Worm (Caenorhabditis elegans) whole organism, L1 larva: ENCODE results near the gene ZK822.1.

Experiments used
- C04F5.9 ChIP-seq: sonication (generic microtip); optimal IDR thresholded peaks from 2 replicates; lab custom pipeline; 2016; ENCODE audit warnings: missing genetic modification characterization, missing compliant biosample characterization
- F16B12.6 ChIP-seq: fragments of 150-350 bp; optimal IDR thresholded peaks from 2 replicates; lab custom pipeline; 2014; ENCODE audit warnings: missing biosample characterization, missing genetic modification characterization
- aha-1 ChIP-seq: fragments of 150-350 bp; optimal IDR thresholded peaks from 2 replicates; lab custom pipeline; 2014; ENCODE audit warnings: missing biosample characterization, missing genetic modification characterization
- alr-1 ChIP-seq: fragments of 200-800 bp; sonication (Bioruptor generic); optimal IDR thresholded peaks from 2 replicates; lab custom pipeline; 2018; ENCODE audit warnings: borderline replicate concordance, mild to moderate bottlenecking, missing genetic modification characterization, missing compliant biosample characterization
- aly-2 ChIP-seq: fragments of 150-350 bp; optimal IDR thresholded peaks from 2 replicates; lab custom pipeline; 2014; ENCODE audit warnings: missing biosample characterization, missing genetic modification characterization
- ama-1 ChIP-seq: fragments of 150-350 bp; optimal IDR thresholded peaks from 2 replicates; lab custom pipeline; 2014
- blmp-1 ChIP-seq: fragments of 150-350 bp; optimal IDR thresholded peaks from 2 replicates; lab custom pipeline; 2014; ENCODE audit warnings: missing biosample characterization, missing genetic modification characterization
- ceh-8 ChIP-seq: fragments of 200-800 bp; sonication (Bioruptor generic); optimal IDR thresholded peaks from 2 replicates; lab custom pipeline; 2018; ENCODE audit warnings: mild to moderate bottlenecking, missing genetic modification characterization, moderate library complexity, missing compliant biosample characterization
- ceh-82 ChIP-seq, 3 experiments: fragments of 150-350 bp in 1 of 3; sonication (generic microtip) in 2 of 3; optimal IDR thresholded peaks; 2 replicates each; lab custom pipeline; 2014 to 2017; ENCODE audit warnings: missing biosample characterization in 3 of 3, missing genetic modification characterization in 3 of 3
- ceh-88 ChIP-seq: fragments of 200-800 bp; sonication (Bioruptor generic); IDR thresholded peaks from 2 replicates; pipeline ENCODE4 v1.3.6; 2022; ENCODE audit warnings: missing genetic modification characterization, missing compliant biosample characterization
- ceh-90 ChIP-seq: sonication (generic microtip); optimal IDR thresholded peaks from 2 replicates; lab custom pipeline; 2016; ENCODE audit warnings: missing genetic modification characterization, missing compliant biosample characterization
- dpl-1 ChIP-seq, 3 experiments: fragments of 150-350 bp in 2 of 3; sonication (generic microtip) in 1 of 3; optimal IDR thresholded peaks; 2 replicates each; lab custom pipeline; 2014 to 2017; ENCODE audit warnings: missing biosample characterization in 3 of 3, missing genetic modification characterization in 3 of 3, missing genetic modification reagents in 3 of 3
- efl-3 ChIP-seq: fragments of 200-800 bp; sonication (Bioruptor generic); optimal IDR thresholded peaks from 2 replicates; lab custom pipeline; 2018; ENCODE audit warnings: mild to moderate bottlenecking, missing genetic modification characterization, missing compliant biosample characterization
- egl-13 ChIP-seq: sonication (generic microtip); optimal IDR thresholded peaks from 2 replicates; lab custom pipeline; 2016; ENCODE audit warnings: missing genotype, missing genetic modification reagents, missing genetic modification characterization, missing compliant biosample characterization
- egl-27 ChIP-seq, 2 experiments: fragments of 150-350 bp in 1 of 2; sonication (generic microtip); optimal IDR thresholded peaks; 3 replicates each; lab custom pipeline; 2017 to 2018; ENCODE audit warnings: missing biosample characterization in 2 of 2, missing genetic modification characterization in 2 of 2, missing genetic modification reagents in 2 of 2
- elt-2 ChIP-seq: sonication (generic microtip); optimal IDR thresholded peaks from 2 replicates; lab custom pipeline; 2016; ENCODE audit warnings: missing genetic modification characterization, mild to moderate bottlenecking, inconsistent platforms, missing compliant biosample characterization, missing genetic modification reagents
- ets-5 ChIP-seq: fragments of 200-800 bp; sonication (Bioruptor generic); IDR thresholded peaks from 2 replicates; pipeline ENCODE4 v1.3.6; 2022; ENCODE audit warnings: missing genetic modification characterization, missing compliant biosample characterization
- fkh-8 ChIP-seq: sonication (generic microtip); optimal IDR thresholded peaks from 2 replicates; lab custom pipeline; 2016; ENCODE audit warnings: mild to moderate bottlenecking, missing genetic modification characterization, missing compliant biosample characterization
- grh-1 ChIP-seq: fragments of 200-800 bp; sonication (Bioruptor generic); IDR thresholded peaks from 2 replicates; pipeline ENCODE4 v1.3.6; 2022; ENCODE audit warnings: missing genetic modification reagents, missing genetic modification characterization, missing compliant biosample characterization
- irx-1 ChIP-seq: sonication (generic microtip); optimal IDR thresholded peaks from 2 replicates; lab custom pipeline; 2016; ENCODE audit warnings: missing genetic modification characterization, missing compliant biosample characterization
- isw-1 ChIP-seq: fragments of 200-800 bp; sonication (Bioruptor generic); IDR thresholded peaks from 2 replicates; pipeline ENCODE4 v1.3.6; 2022; ENCODE audit warnings: missing genetic modification characterization, missing compliant biosample characterization
- lin-35 ChIP-seq, 2 experiments: fragments of 150-350 bp; optimal IDR thresholded peaks; 2 replicates each; lab custom pipeline; 2014; ENCODE audit warnings: missing biosample characterization in 2 of 2, missing genetic modification characterization in 2 of 2, missing genetic modification reagents in 2 of 2
- lir-3 ChIP-seq: sonication (generic microtip); optimal IDR thresholded peaks from 2 replicates; lab custom pipeline; 2016; ENCODE audit warnings: mild to moderate bottlenecking, missing genetic modification characterization, moderate library complexity, missing compliant biosample characterization; ENCODE audit not compliant: poor library complexity
- lsy-2 ChIP-seq, 2 experiments: fragments of 150-350 bp; optimal IDR thresholded peaks; 2 replicates each; lab custom pipeline; 2014; ENCODE audit warnings: missing biosample characterization in 2 of 2, missing genetic modification characterization in 2 of 2
- mab-9 ChIP-seq: fragments of 200-800 bp; sonication (Bioruptor generic); IDR thresholded peaks from 2 replicates; pipeline ENCODE4 v1.3.6; 2022; ENCODE audit warnings: missing genetic modification reagents, missing genetic modification characterization, missing compliant biosample characterization
- mef-2 ChIP-seq: fragments of 150-350 bp; optimal IDR thresholded peaks from 2 replicates; lab custom pipeline; 2014; ENCODE audit warnings: missing biosample characterization, missing genetic modification characterization
- mep-1 ChIP-seq: fragments of 150-350 bp; optimal IDR thresholded peaks from 2 replicates; lab custom pipeline; 2014; ENCODE audit warnings: missing biosample characterization, missing genetic modification characterization
- nhr-11 ChIP-seq: fragments of 150-350 bp; optimal IDR thresholded peaks from 2 replicates; lab custom pipeline; 2014; ENCODE audit warnings: missing biosample characterization, missing genetic modification characterization
- nhr-12 ChIP-seq: sonication (generic microtip); optimal IDR thresholded peaks from 2 replicates; lab custom pipeline; 2017; ENCODE audit warnings: missing biosample characterization, missing genetic modification characterization
- nhr-19 ChIP-seq: fragments of 200-800 bp; sonication (Bioruptor generic); conservative IDR thresholded peaks from 2 replicates; pipeline ENCODE4 v1.3.6; 2022; ENCODE audit warnings: missing genetic modification characterization, missing compliant biosample characterization
- nhr-71 ChIP-seq: sonication (generic microtip); optimal IDR thresholded peaks from 2 replicates; lab custom pipeline; 2016; ENCODE audit warnings: mild to moderate bottlenecking, missing genetic modification characterization, moderate library complexity, missing compliant biosample characterization
- nhr-76 ChIP-seq: sonication (generic microtip); optimal IDR thresholded peaks from 2 replicates; lab custom pipeline; 2017; ENCODE audit warnings: missing biosample characterization, missing genetic modification characterization
- nhr-77 ChIP-seq: fragments of 150-350 bp; optimal IDR thresholded peaks from 2 replicates; lab custom pipeline; 2014; ENCODE audit warnings: missing biosample characterization, missing genetic modification characterization
- nhr-84 ChIP-seq: sonication (generic microtip); optimal IDR thresholded peaks from 2 replicates; lab custom pipeline; 2017; ENCODE audit warnings: missing biosample characterization, missing genetic modification characterization
- nhr-90 ChIP-seq: sonication (generic microtip); optimal IDR thresholded peaks from 2 replicates; lab custom pipeline; 2016; ENCODE audit warnings: mild to moderate bottlenecking, missing genetic modification characterization, missing compliant biosample characterization; ENCODE audit not compliant: poor library complexity
- pag-3 ChIP-seq: sonication (generic microtip); optimal IDR thresholded peaks from 2 replicates; lab custom pipeline; 2017; ENCODE audit warnings: missing genetic modification characterization, mild to moderate bottlenecking, missing compliant biosample characterization, antibody characterized with exemption, borderline replicate concordance; ENCODE audit not compliant: insufficient read depth
- pax-3 ChIP-seq: fragments of 200-800 bp; sonication (Bioruptor generic); optimal IDR thresholded peaks from 2 replicates; lab custom pipeline; 2018; ENCODE audit warnings: mild to moderate bottlenecking, missing genetic modification characterization, moderate library complexity, missing compliant biosample characterization
- skn-1 ChIP-seq: fragments of 150-350 bp; optimal IDR thresholded peaks from 2 replicates; lab custom pipeline; 2014; ENCODE audit warnings: missing biosample characterization, missing genetic modification characterization
- sox-4 ChIP-seq: sonication (generic microtip); optimal IDR thresholded peaks from 2 replicates; lab custom pipeline; 2016; ENCODE audit warnings: missing genetic modification characterization, missing compliant biosample characterization
- sptf-1 ChIP-seq: fragments of 150-350 bp; optimal IDR thresholded peaks from 2 replicates; lab custom pipeline; 2014; ENCODE audit warnings: missing biosample characterization, missing genetic modification characterization
- sup-37 ChIP-seq: fragments of 200-800 bp; sonication (Bioruptor generic); optimal IDR thresholded peaks from 2 replicates; lab custom pipeline; 2018; ENCODE audit warnings: mild to moderate bottlenecking, missing genetic modification characterization, missing compliant biosample characterization
- swsn-7 ChIP-seq: sonication (generic microtip); optimal IDR thresholded peaks from 2 replicates; lab custom pipeline; 2016; ENCODE audit warnings: missing genetic modification characterization, missing compliant biosample characterization
- tlp-1 ChIP-seq: fragments of 150-350 bp; optimal IDR thresholded peaks from 2 replicates; lab custom pipeline; 2014; ENCODE audit warnings: missing biosample characterization, missing genetic modification characterization
- unc-130 ChIP-seq: fragments of 150-350 bp; optimal IDR thresholded peaks from 2 replicates; lab custom pipeline; 2017; ENCODE audit warnings: missing biosample characterization, missing genetic modification characterization, inconsistent platforms
- unc-30 ChIP-seq: sonication (generic microtip); optimal IDR thresholded peaks from 2 replicates; lab custom pipeline; 2017; ENCODE audit warnings: missing biosample characterization, missing genetic modification characterization
- unc-62 ChIP-seq: fragments of 150-350 bp; optimal IDR thresholded peaks from 2 replicates; lab custom pipeline; 2014; ENCODE audit warnings: missing biosample characterization, missing genetic modification reagents, missing genetic modification characterization
- unc-86 ChIP-seq: sonication (generic microtip); optimal IDR thresholded peaks from 2 replicates; lab custom pipeline; 2016; ENCODE audit warnings: missing genetic modification characterization, missing compliant biosample characterization
- vab-15 ChIP-seq: sonication (generic microtip); optimal IDR thresholded peaks from 2 replicates; lab custom pipeline; 2017; ENCODE audit warnings: missing genotype, mild to moderate bottlenecking, missing genetic modification characterization, missing compliant biosample characterization
- xbp-1 ChIP-seq: sonication (generic microtip); optimal IDR thresholded peaks from 2 replicates; lab custom pipeline; 2016; ENCODE audit warnings: missing genetic modification characterization, missing compliant biosample characterization
- ztf-11 ChIP-seq, 2 experiments: sonication (generic microtip); optimal IDR thresholded peaks; 2 replicates each; lab custom pipeline; 2016 to 2017; ENCODE audit warnings: missing genetic modification characterization in 2 of 2, missing biosample characterization in 1 of 2, missing compliant biosample characterization in 1 of 2
- ztf-4 ChIP-seq: fragments of 150-350 bp; optimal IDR thresholded peaks from 2 replicates; lab custom pipeline; 2014; ENCODE audit warnings: missing biosample characterization, missing genetic modification characterization

ZK822.1 gene

ce11 chrIV:11961485-11962255 is 39.7 kb upstream of the ZK822.1 start, which contains the start of gene ZK829.7 (continued):
- peak; percentile 68 for TF ChIP-seq unc-130 (tag; lab: Kevin White, UChicago)
- peak; percentile 83 for TF ChIP-seq grh-1
- TF ChIP-seq nhr-84 (tag; lab: Kevin White, UChicago): no peak
- TF ChIP-seq egl-13 (tag; lab: Kevin White, UChicago): peak; percentile 47
- no peak for TF ChIP-seq ama-1
- TF ChIP-seq blmp-1 (tag; lab: Kevin White, UChicago): peak; percentile 70
- peak; percentile 83 for TF ChIP-seq nhr-19 (GFP tag; lab: Robert Waterston, UW)
- no peak for TF ChIP-seq ets-5 (GFP tag; lab: Robert Waterston, UW)
- peak; percentile 33 for TF ChIP-seq sup-37
- TF ChIP-seq mef-2 (tag; lab: Kevin White, UChicago): no peak
- TF ChIP-seq elt-2 (tag; lab: Kevin White, UChicago): peak; percentile 76
- peak; percentile 91 for TF ChIP-seq mep-1 (tag; lab: Kevin White, UChicago)
- no peak for TF ChIP-seq nhr-76 (tag; lab: Kevin White, UChicago)
- no peak for TF ChIP-seq nhr-12 (tag; lab: Kevin White, UChicago)
- no peak for TF ChIP-seq egl-27 (tag; optimal IDR thresholded peaks at IDR 0.05; lab: Kevin White, UChicago)
- peak; percentile 91 for TF ChIP-seq nhr-71
- TF ChIP-seq xbp-1 (tag; lab: Kevin White, UChicago): peak; percentile 71
- peak; percentile 81 for TF ChIP-seq swsn-7
- TF ChIP-seq lsy-2 (tag; optimal IDR thresholded peaks at IDR 0.05; lab: Kevin White, UChicago): peak; percentile 80
- no peak for TF ChIP-seq vab-15 (tag; lab: Kevin White, UChicago)
- peak; percentile 75 for TF ChIP-seq unc-86 (tag; lab: Kevin White, UChicago)
- peak; percentile 93 to 96 (median 94) for TF ChIP-seq dpl-1 (GFP tag; optimal IDR thresholded peaks at IDR 0.05; lab: Kevin White, UChicago)
- no peak for TF ChIP-seq tlp-1 (tag; lab: Kevin White, UChicago)
- peak; percentile 79 for TF ChIP-seq irx-1 (tag; lab: Kevin White, UChicago)
- no peak for TF ChIP-seq aly-2 (tag; lab: Kevin White, UChicago)
- 0 out of 2 replicates have a peak, but pooled peaks have one; percentile 32 for TF ChIP-seq mab-9 (GFP tag; lab: Robert Waterston, UW)
- TF ChIP-seq unc-30 (tag; lab: Kevin White, UChicago): no peak
- TF ChIP-seq skn-1: peak; percentile 17
- TF ChIP-seq aha-1 (tag; lab: Kevin White, UChicago): no peak
- peak in 1 of 2 experiments; percentile 30 for TF ChIP-seq ztf-11 (tag; optimal IDR thresholded peaks at IDR 0.05; lab: Kevin White, UChicago)
- peak; percentile 12 for TF ChIP-seq F16B12.6
- peak; percentile 79 for TF ChIP-seq isw-1 (GFP tag; lab: Robert Waterston, UW)
- TF ChIP-seq ceh-82 (tag; optimal IDR thresholded peaks at IDR 0.05; lab: Kevin White, UChicago): peak; percentile 65 to 75 (median 70)
- no peak for TF ChIP-seq efl-3 (GFP tag; lab: Kevin White, UChicago)
- TF ChIP-seq nhr-77 (tag; lab: Kevin White, UChicago): peak; percentile 61
- peak; percentile 51 for TF ChIP-seq nhr-11 (tag; lab: Kevin White, UChicago)
- TF ChIP-seq lir-3: peak; percentile 24
- TF ChIP-seq alr-1: no peak
- no peak for TF ChIP-seq unc-62 (GFP tag; lab: Kevin White, UChicago)
- TF ChIP-seq pax-3 (tag; lab: Kevin White, UChicago): peak; percentile 43
- peak; percentile 88 for TF ChIP-seq nhr-90 (tag; lab: Kevin White, UChicago)
- TF ChIP-seq ceh-88 (GFP tag; lab: Robert Waterston, UW): peak; percentile 42; the same call in 1 of the 2 replicates
- TF ChIP-seq lin-35 (GFP tag; optimal IDR thresholded peaks at IDR 0.05; lab: Kevin White, UChicago): peak; percentile 92 to 96
- peak; percentile 67 for TF ChIP-seq fkh-8 (tag; lab: Kevin White, UChicago)
- TF ChIP-seq pag-3 (tag; lab: Kevin White, UChicago): no peak
- peak; percentile 56 for TF ChIP-seq C04F5.9
- no peak for TF ChIP-seq sptf-1 (tag; lab: Kevin White, UChicago)
- peak; percentile 18 for TF ChIP-seq ceh-90 (tag; lab: Kevin White, UChicago)
- peak; percentile 43 for TF ChIP-seq ceh-8 (GFP tag; lab: Kevin White, UChicago)
- peak; percentile 59 for TF ChIP-seq ztf-4 (tag; lab: Kevin White, UChicago)
- peak; percentile 59 for TF ChIP-seq sox-4 (tag; lab: Kevin White, UChicago)
